Fruit fly (Drosophila melanogaster) ovary, adult (tissue): ENCODE results near the gene CG32462.

Experiments used
- CG17801 ChIP-seq: fragments of 200-800 bp; optimal IDR thresholded peaks from 2 replicates; lab custom pipeline; 2019; ENCODE audit warnings: missing biosample characterization, mild to moderate bottlenecking, missing genetic modification characterization, moderate library complexity; ENCODE audit not compliant: partially characterized antibody

CG32462 gene

dm6 chr3L:22843094-22843493 is 10.2 kb downstream of the CG32462 start:
- TF ChIP-seq CG17801 (GFP tag; lab: Kevin White, UChicago): no peak

- TF ChIP-seq CG17801 (GFP tag; lab: Kevin White, UChicago): no peak
Measured at dm6 chr3L:22839726-22840228, 13.5 kb downstream of the CG32462 start.

dm6 chr3L:22839243-22839642 is 14.1 kb downstream of the CG32462 start:
- TF ChIP-seq CG17801 (GFP tag; lab: Kevin White, UChicago): no peak

DNA sequence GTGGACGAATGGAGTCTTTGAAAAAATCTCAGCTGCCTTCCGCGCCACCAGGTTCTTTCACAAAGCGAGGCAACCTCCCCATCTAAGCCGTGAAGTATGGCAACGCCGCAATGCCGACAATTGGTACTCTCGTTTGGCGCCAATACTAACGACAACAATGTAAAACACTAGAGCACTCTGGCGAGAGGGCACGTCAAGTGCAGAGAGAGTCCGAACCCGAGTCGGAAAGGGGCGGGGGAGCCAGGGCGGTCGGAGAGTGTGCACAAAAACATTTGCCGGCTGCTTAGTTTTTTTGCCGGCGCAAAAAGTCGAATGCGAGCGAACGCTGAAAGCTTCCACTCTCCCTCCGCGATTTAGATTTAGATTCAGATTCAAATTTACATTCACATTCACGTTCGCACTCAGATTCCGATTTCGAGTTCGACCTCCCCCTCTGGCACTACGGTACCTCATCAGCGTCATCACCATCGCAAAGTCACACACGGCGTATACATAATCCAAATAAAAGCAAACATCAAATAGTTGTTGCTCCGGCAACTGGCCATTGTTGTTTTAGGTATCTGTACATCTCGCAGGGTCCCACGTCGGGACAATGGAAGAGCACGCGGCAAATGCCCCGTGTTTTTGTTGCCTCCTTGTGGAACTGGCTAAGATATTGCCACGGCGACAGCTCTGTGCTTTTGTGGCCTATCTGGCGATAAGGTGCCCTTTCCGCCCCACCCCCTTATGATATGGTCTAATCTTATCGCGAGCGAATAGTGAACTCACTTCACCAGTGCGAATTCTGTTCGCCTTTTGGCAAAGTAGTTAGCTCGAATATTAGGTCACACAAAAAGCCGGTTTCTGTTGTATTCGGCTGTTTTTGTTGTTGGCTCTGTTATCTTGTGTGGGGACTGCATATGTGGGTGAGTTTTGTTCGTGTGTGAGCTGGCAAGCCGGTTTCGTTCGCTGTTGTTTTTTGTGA is 15.4 kb downstream of the CG32462 start:
- TF ChIP-seq CG17801 (GFP tag; lab: Kevin White, UChicago): no peak

- TF ChIP-seq CG17801 (GFP tag; lab: Kevin White, UChicago): no peak
Measured at dm6 chr3L:22836768-22837167, 16.5 kb downstream of the CG32462 start, which contains the start of the genes CG11226 and CG45428. CG11226 (plus strand) TSS chr3L:22837068. CG45428 (minus strand) TSS chr3L:22837070.

- peak; percentile 21 for TF ChIP-seq CG17801 (GFP tag; lab: Kevin White, UChicago)
Measured at dm6 chr3L:22835144-22835964, 18.0 kb downstream of the CG32462 start, which contains the start of gene jim. jim (minus strand) TSS chr3L:22835194.

dm6 chr3L:22830132-22830697 is 23.1 kb downstream of the CG32462 start:
- peak; percentile 71 for TF ChIP-seq CG17801 (GFP tag; lab: Kevin White, UChicago)

DNA sequence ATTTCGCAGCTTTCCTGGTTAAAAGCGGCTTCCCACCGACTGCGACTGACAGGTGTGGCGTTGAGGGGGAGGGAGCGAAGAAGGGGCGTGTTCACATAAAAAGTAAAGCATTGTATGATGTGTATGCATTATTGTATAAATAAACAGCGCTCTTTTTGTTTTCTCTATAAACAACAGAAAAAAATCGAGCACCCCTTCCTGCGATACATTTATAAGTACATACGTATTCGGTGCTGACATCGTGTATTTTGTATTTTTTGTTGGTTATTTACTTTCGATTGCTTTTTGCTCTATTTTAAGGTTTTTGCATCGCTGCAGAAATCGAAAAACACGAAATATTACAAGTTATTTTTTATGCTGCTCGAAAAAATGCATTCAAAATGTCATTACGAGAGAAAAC is 27.1 kb downstream of the CG32462 start:
- peak; percentile 84 for TF ChIP-seq CG17801 (GFP tag; lab: Kevin White, UChicago)

- peak; percentile 43 for TF ChIP-seq CG17801 (GFP tag; lab: Kevin White, UChicago)
Measured at dm6 chr3L:22824668-22825192, 28.6 kb downstream of the CG32462 start.

dm6 chr3L:22823230-22823629 is 30.1 kb downstream of the CG32462 start:
- no peak for TF ChIP-seq CG17801 (GFP tag; lab: Kevin White, UChicago)

- peak; percentile 97 for TF ChIP-seq CG17801 (GFP tag; lab: Kevin White, UChicago)
Measured at dm6 chr3L:22822544-22823175, 30.7 kb downstream of the CG32462 start.

dm6 chr3L:22821377-22821776 is 31.9 kb downstream of the CG32462 start:
- no peak for TF ChIP-seq CG17801 (GFP tag; lab: Kevin White, UChicago)

dm6 chr3L:22820190-22820589 is 33.1 kb downstream of the CG32462 start:
- TF ChIP-seq CG17801 (GFP tag; lab: Kevin White, UChicago): no peak
